Worm (Caenorhabditis elegans): ENCODE data around the gene faah-3.
A peak's percentile ranks its signal among the peaks of the same experiment; 100 is the strongest.

faah-3 gene

ce11 chrIV:959221-959620 is 13.8 kb upstream of the faah-3 start, which contains the start of gene plx-1:
plx-1 (plus strand) TSS chrIV:959521.
- TF ChIP-seq lsy-2 (tag; optimal IDR thresholded peaks at IDR 0.05), result no peak
- no peak for TF ChIP-seq daf-8 (GFP tag; IDR thresholded peaks at IDR 0.05)
- no peak for TF ChIP-seq pha-4 (GFP tag; IDR thresholded peaks at IDR 0.05)
- no peak for TF ChIP-seq pha-4 (tag; optimal IDR thresholded peaks at IDR 0.05)
- TF ChIP-seq nhr-77 (tag; optimal IDR thresholded peaks at IDR 0.05), result no peak
- TF ChIP-seq nhr-111 (GFP tag; optimal IDR thresholded peaks at IDR 0.05), result no peak
- TF ChIP-seq madf-9 (GFP tag; conservative IDR thresholded peaks at IDR 0.05), result no peak
- TF ChIP-seq skn-1 (tag; optimal IDR thresholded peaks at IDR 0.05), result no peak
- no peak for TF ChIP-seq dmd-6 (GFP tag; IDR thresholded peaks at IDR 0.05)
- TF ChIP-seq nhr-10 (tag; optimal IDR thresholded peaks at IDR 0.05), result no peak
- TF ChIP-seq ceh-44 (GFP tag; IDR thresholded peaks at IDR 0.05), result no peak
- no peak for TF ChIP-seq arid-1 (GFP tag; conservative IDR thresholded peaks at IDR 0.05)
- TF ChIP-seq nhr-6 (tag; optimal IDR thresholded peaks at IDR 0.05), result no peak
- no peak for TF ChIP-seq ama-1 (optimal IDR thresholded peaks at IDR 0.05)
- TF ChIP-seq T26A8.4 (GFP tag; IDR thresholded peaks at IDR 0.05), result no peak
- no peak for TF ChIP-seq zfp-2 (tag; optimal IDR thresholded peaks at IDR 0.05)
- TF ChIP-seq egl-43 (GFP tag; IDR thresholded peaks at IDR 0.05), result no peak
- TF ChIP-seq Y5F2A.4 (GFP tag; optimal IDR thresholded peaks at IDR 0.05), result no peak

ce11 chrIV:957820-958219 is 12.4 kb upstream of the faah-3 start:
- TF ChIP-seq ctbp-1 (GFP tag; IDR thresholded peaks at IDR 0.05) (no peak), daf-16 (GFP tag; optimal IDR thresholded peaks at IDR 0.05) (peak in 1 of 2 experiments; percentile 16), daf-16 (tag; optimal IDR thresholded peaks at IDR 0.05) (no peak), nhr-6 (tag; optimal IDR thresholded peaks at IDR 0.05) (peak; percentile 14), mxl-3 (GFP tag; optimal IDR thresholded peaks at IDR 0.05) (peak; percentile 80), F26F4.8 (GFP tag; conservative IDR thresholded peaks at IDR 0.05) (no peak), nhr-28 (tag; optimal IDR thresholded peaks at IDR 0.05) (peak; percentile 98), nhr-48 (tag; optimal IDR thresholded peaks at IDR 0.05) (peak; percentile 4), ceh-20 (GFP tag; IDR thresholded peaks at IDR 0.05) (no peak), nhr-111 (GFP tag; optimal IDR thresholded peaks at IDR 0.05) (no peak), dpl-1 (GFP tag; optimal IDR thresholded peaks at IDR 0.05) (peak; percentile 45), aha-1 (tag) (peak; percentile 99), hmg-1.1 (GFP tag; IDR thresholded peaks at IDR 0.05) (peak; percentile 62; the same call in 1 of the 2 replicates), rbr-2 (tag; optimal IDR thresholded peaks at IDR 0.05) (peak; percentile 44), hlh-11 (tag; optimal IDR thresholded peaks at IDR 0.05) (peak; percentile 80), ceh-32 (tag; optimal IDR thresholded peaks at IDR 0.05; ENCODE audit: poor library complexity) (no peak), daf-8 (GFP tag; IDR thresholded peaks at IDR 0.05) (no peak), dve-1 (tag; optimal IDR thresholded peaks at IDR 0.05; ENCODE audit: insufficient read depth) (peak; percentile 85), pqm-1 (tag; optimal IDR thresholded peaks at IDR 0.05) (peak; percentile 57), lsy-2 (tag; optimal IDR thresholded peaks at IDR 0.05) (peak; percentile 35 to 77), snpc-4 (tag; optimal IDR thresholded peaks at IDR 0.05) (no peak), lin-13 (GFP tag; optimal IDR thresholded peaks at IDR 0.05) (peak; percentile 6), mes-2 (tag; optimal IDR thresholded peaks at IDR 0.05; ENCODE audit: poor library complexity, severe bottlenecking) (peak; percentile 71), mdl-1 (tag; optimal IDR thresholded peaks at IDR 0.05) (peak in 1 of 2 experiments; percentile 71), egl-43 (GFP tag; IDR thresholded peaks at IDR 0.05) (no peak), dmd-6 (GFP tag; IDR thresholded peaks at IDR 0.05) (peak; percentile 55; the same call in 1 of the 2 replicates), T20F7.1 (GFP tag; optimal IDR thresholded peaks at IDR 0.05) (peak; percentile 29), nhr-11 (tag; optimal IDR thresholded peaks at IDR 0.05) (peak; percentile 72), unc-62 (GFP tag; optimal IDR thresholded peaks at IDR 0.05 in 1 of 2) (peak in 1 of 2 experiments; percentile 71), unc-62 (tag; optimal IDR thresholded peaks at IDR 0.05) (no peak), cey-2 (tag; optimal IDR thresholded peaks at IDR 0.05; ENCODE audit: borderline replicate concordance, insufficient read depth) (no peak), hlh-30 (tag; optimal IDR thresholded peaks at IDR 0.05; ENCODE audit: insufficient read depth) (peak; percentile 92), duxl-1 (tag; optimal IDR thresholded peaks at IDR 0.05; ENCODE audit: poor library complexity) (peak; percentile 50), F49E8.2 (tag; optimal IDR thresholded peaks at IDR 0.05; ENCODE audit: borderline replicate concordance) (no peak), mep-1 (tag; optimal IDR thresholded peaks at IDR 0.05) (peak; percentile 79), madf-9 (GFP tag; conservative IDR thresholded peaks at IDR 0.05) (no peak), nhr-25 (tag; optimal IDR thresholded peaks at IDR 0.05; ENCODE audit: borderline replicate concordance, insufficient read depth) (peak; percentile 66), pha-4 (GFP tag; IDR thresholded peaks at IDR 0.05) (no peak), pha-4 (tag; optimal IDR thresholded peaks at IDR 0.05) (peak; percentile 43)

All from whole organism, L4 larva.